Worm (Caenorhabditis elegans): ENCODE data around the gene Y66D12A.13.

DNA sequence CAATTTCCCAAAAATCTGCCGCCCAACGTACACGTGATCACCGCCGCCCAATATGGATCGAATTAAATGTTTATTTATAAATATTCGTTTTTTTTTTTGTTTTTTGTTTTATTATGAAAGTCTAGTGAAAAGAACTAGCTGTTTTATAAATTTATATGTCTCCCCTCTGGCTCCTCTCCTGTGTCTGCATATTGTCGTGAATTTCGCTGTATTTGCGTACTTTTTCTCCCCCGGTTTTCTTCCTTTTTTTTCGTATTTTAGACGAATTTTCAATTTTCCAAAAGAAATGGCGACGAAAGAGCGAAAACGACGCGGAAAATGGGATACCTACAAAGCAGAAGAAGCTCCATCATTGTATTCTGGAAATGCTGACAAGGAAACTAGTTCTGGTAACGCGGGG lies 21.8 kb upstream of the Y66D12A.13 start, which contains the start of gene xpb-1:
- TF ChIP-seq flt-1 (GFP tag; IDR thresholded peaks at IDR 0.05) (no peak), ztf-29 (GFP tag; IDR thresholded peaks at IDR 0.05) (no peak), ref-1 (GFP tag; conservative IDR thresholded peaks at IDR 0.05) (no peak), tab-1 (GFP tag; IDR thresholded peaks at IDR 0.05) (no peak)
